Worm (Caenorhabditis elegans) whole organism, L2 larva: Measurements from ENCODE around the gene F15G9.1.

Experiments used
- C34F6.9 ChIP-seq: fragments of 150-350 bp; optimal IDR thresholded peaks from 2 replicates; lab custom pipeline; 2014; ENCODE audit warnings: missing biosample characterization, missing genetic modification characterization
- F13H6.1 ChIP-seq: sonication (generic microtip); optimal IDR thresholded peaks from 2 replicates; lab custom pipeline; 2016; ENCODE audit warnings: missing genetic modification characterization, missing compliant biosample characterization
- ZK546.5 ChIP-seq: sonication (generic microtip); optimal IDR thresholded peaks from 2 replicates; lab custom pipeline; 2017; ENCODE audit warnings: missing biosample characterization, missing genetic modification characterization
- ama-1 ChIP-seq: fragments of 150-350 bp; optimal IDR thresholded peaks from 2 replicates; lab custom pipeline; 2018; ENCODE audit warnings: inconsistent platforms
- blmp-1 ChIP-seq: sonication (generic microtip); optimal IDR thresholded peaks from 2 replicates; lab custom pipeline; 2017; ENCODE audit warnings: missing genetic modification characterization, mild to moderate bottlenecking, missing compliant biosample characterization, antibody characterized with exemption, moderate library complexity; ENCODE audit not compliant: insufficient read depth
- ceh-16 ChIP-seq: fragments of 150-350 bp; optimal IDR thresholded peaks from 2 replicates; lab custom pipeline; 2014; ENCODE audit warnings: missing biosample characterization, missing genetic modification characterization
- dmd-4 ChIP-seq: sonication (generic microtip); optimal IDR thresholded peaks from 2 replicates; lab custom pipeline; 2017; ENCODE audit warnings: missing biosample characterization, missing genetic modification characterization
- egl-27 ChIP-seq: sonication (generic microtip); optimal IDR thresholded peaks from 3 replicates; lab custom pipeline; 2017; ENCODE audit warnings: missing biosample characterization, missing genetic modification reagents, missing genetic modification characterization
- elt-1 ChIP-seq: fragments of 150-350 bp; optimal IDR thresholded peaks from 2 replicates; lab custom pipeline; 2014; ENCODE audit warnings: missing biosample characterization, missing genetic modification characterization
- elt-3 ChIP-seq: sonication (generic microtip); optimal IDR thresholded peaks from 2 replicates; lab custom pipeline; 2017; ENCODE audit warnings: missing biosample characterization, missing genetic modification characterization
- fos-1 ChIP-seq: fragments of 150-350 bp; optimal IDR thresholded peaks from 2 replicates; lab custom pipeline; 2014; ENCODE audit warnings: missing biosample characterization, missing genetic modification characterization
- gmeb-1 ChIP-seq: fragments of 150-350 bp; optimal IDR thresholded peaks from 2 replicates; lab custom pipeline; 2014; ENCODE audit warnings: missing biosample characterization, missing genetic modification characterization
- mbf-1 ChIP-seq: sonication (generic microtip); optimal IDR thresholded peaks from 2 replicates; lab custom pipeline; 2017; ENCODE audit warnings: missing biosample characterization, missing genetic modification characterization
- mdl-1 ChIP-seq, 2 experiments: fragments of 150-350 bp in 1 of 2; sonication (generic microtip) in 1 of 2; optimal IDR thresholded peaks; 2 replicates each; lab custom pipeline; 2017; ENCODE audit warnings: missing biosample characterization in 2 of 2, missing genetic modification characterization in 2 of 2
- nhr-21 ChIP-seq: fragments of 150-350 bp; optimal IDR thresholded peaks from 2 replicates; lab custom pipeline; 2014; ENCODE audit warnings: missing biosample characterization, missing genetic modification characterization
- nhr-25 ChIP-seq: fragments of 150-350 bp; sonication (generic microtip); optimal IDR thresholded peaks from 3 replicates; lab custom pipeline; 2014; ENCODE audit warnings: missing biosample characterization, missing genetic modification characterization
- skn-1 ChIP-seq: sonication (generic microtip); optimal IDR thresholded peaks from 2 replicates; lab custom pipeline; 2017; ENCODE audit warnings: missing biosample characterization, missing genetic modification characterization
- sma-9 ChIP-seq, 2 experiments: fragments of 150-350 bp in 1 of 2; sonication (generic microtip) in 1 of 2; optimal IDR thresholded peaks; 2 replicates each; lab custom pipeline; 2014 to 2016; ENCODE audit warnings: missing genetic modification characterization in 2 of 2, mild to moderate bottlenecking in 1 of 2, missing biosample characterization in 1 of 2, missing compliant biosample characterization in 1 of 2, missing genetic modification reagents in 1 of 2, moderate library complexity in 1 of 2
- unc-39 ChIP-seq: fragments of 150-350 bp; optimal IDR thresholded peaks from 2 replicates; lab custom pipeline; 2014; ENCODE audit warnings: missing biosample characterization, missing genetic modification characterization
- unc-62 ChIP-seq: fragments of 150-350 bp; optimal IDR thresholded peaks from 2 replicates; lab custom pipeline; 2014; ENCODE audit warnings: missing biosample characterization, missing genetic modification reagents, missing genetic modification characterization
- ztf-11 ChIP-seq: sonication (generic microtip); optimal IDR thresholded peaks from 2 replicates; lab custom pipeline; 2017; ENCODE audit warnings: missing biosample characterization, missing genetic modification characterization

Gene F15G9.1

ce11 chrX:9754537-9754936 is 48.4 kb downstream of the F15G9.1 start:
- TF ChIP-seq unc-39 (tag; lab: Kevin White, UChicago) (no peak), unc-62 (GFP tag; lab: Kevin White, UChicago) (no peak), dmd-4 (tag; lab: Kevin White, UChicago) (no peak), ZK546.5 (no peak), ceh-16 (tag; lab: Kevin White, UChicago) (no peak)

- TF ChIP-seq elt-1 (tag; lab: Kevin White, UChicago) = no peak
- no peak for TF ChIP-seq F13H6.1 (tag; lab: Kevin White, UChicago)
- no peak for TF ChIP-seq mdl-1 (tag; optimal IDR thresholded peaks at IDR 0.05; lab: Kevin White, UChicago)
- TF ChIP-seq fos-1 (tag; lab: Kevin White, UChicago) = no peak
- TF ChIP-seq C34F6.9 (tag; lab: Kevin White, UChicago) = no peak
- no peak for TF ChIP-seq egl-27 (tag; lab: Kevin White, UChicago)
- no peak for TF ChIP-seq skn-1 (tag; lab: Kevin White, UChicago)
- TF ChIP-seq ZK546.5 = no peak
- no peak for TF ChIP-seq ama-1 (lab: Kevin White, UChicago)
- TF ChIP-seq nhr-21 (tag; lab: Kevin White, UChicago) = no peak
- TF ChIP-seq nhr-25 (tag; lab: Kevin White, UChicago) = no peak
- TF ChIP-seq unc-62 (GFP tag; lab: Kevin White, UChicago) = no peak
- no peak for TF ChIP-seq sma-9 (GFP tag; optimal IDR thresholded peaks at IDR 0.05; lab: Kevin White, UChicago)
- no peak for TF ChIP-seq sma-9 (tag; optimal IDR thresholded peaks at IDR 0.05; lab: Kevin White, UChicago)
- no peak for TF ChIP-seq mbf-1 (tag; lab: Kevin White, UChicago)
- no peak for TF ChIP-seq gmeb-1 (tag; lab: Kevin White, UChicago)
- TF ChIP-seq blmp-1 (tag; lab: Kevin White, UChicago) = no peak
- TF ChIP-seq ztf-11 (tag; lab: Kevin White, UChicago) = no peak
- TF ChIP-seq elt-3 = no peak
Measured at ce11 chrX:9756971-9757370, 50.8 kb downstream of the F15G9.1 start, which contains the start of gene T09B9.1. Gene T09B9.1 (plus strand): TSS chrX:9757271.
